Worm (Caenorhabditis elegans) whole organism, L4 larva: ENCODE measurements around the gene C34E10.12.

Experiments
- egl-27 ChIP-seq: sonication (generic microtip); optimal IDR thresholded peaks from 3 replicates; lab custom pipeline; 2017; ENCODE audit warnings: missing biosample characterization, missing genetic modification reagents, missing genetic modification characterization
- jun-1 ChIP-seq: fragments of 150-350 bp; optimal IDR thresholded peaks from 2 replicates; lab custom pipeline; 2014; ENCODE audit warnings: missing biosample characterization, missing genetic modification reagents, missing genetic modification characterization
- nhr-6 ChIP-seq: fragments of 150-350 bp; optimal IDR thresholded peaks from 2 replicates; lab custom pipeline; 2014; ENCODE audit warnings: missing biosample characterization, missing genetic modification characterization
- saeg-2 ChIP-seq: fragments of 200-800 bp; sonication (Bioruptor generic); IDR thresholded peaks from 2 replicates; pipeline ENCODE4 v1.3.6; 2022; ENCODE audit warnings: missing genetic modification reagents, missing genetic modification characterization, missing compliant biosample characterization
- unc-39 ChIP-seq: sonication (generic microtip); optimal IDR thresholded peaks from 2 replicates; lab custom pipeline; 2017; ENCODE audit warnings: missing biosample characterization, missing genetic modification characterization

DNA sequence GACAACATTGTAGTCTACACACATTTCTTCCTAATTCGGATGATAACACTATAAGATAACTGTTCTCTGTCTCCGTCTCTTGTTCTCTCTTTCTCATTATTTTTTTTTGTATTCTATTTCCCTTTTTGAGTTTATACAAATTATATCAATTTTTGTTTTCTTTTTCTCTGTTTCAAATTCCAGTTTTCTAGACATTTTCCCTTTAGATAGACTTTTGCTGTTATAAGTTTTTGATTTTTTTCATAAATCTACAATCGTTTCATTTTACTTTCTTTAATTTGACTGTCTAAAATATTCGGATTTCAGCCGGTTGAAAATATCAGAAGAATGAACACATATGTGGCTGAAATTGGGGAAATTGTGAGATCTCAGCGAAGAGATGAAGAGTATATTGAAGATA is 8.4 kb upstream of the C34E10.12 start, which contains the start of gene prx-10:
- no peak for TF ChIP-seq nhr-6
- no peak for TF ChIP-seq unc-39 (tag; lab: Kevin White, UChicago)
- TF ChIP-seq egl-27 (tag; lab: Kevin White, UChicago), result no peak
- TF ChIP-seq jun-1 (tag; lab: Kevin White, UChicago), result no peak
- TF ChIP-seq saeg-2 (GFP tag; lab: Robert Waterston, UW), result no peak
